Fruit fly (Drosophila melanogaster): ENCODE results near the gene CG14441.

CG14441 gene

DNA sequence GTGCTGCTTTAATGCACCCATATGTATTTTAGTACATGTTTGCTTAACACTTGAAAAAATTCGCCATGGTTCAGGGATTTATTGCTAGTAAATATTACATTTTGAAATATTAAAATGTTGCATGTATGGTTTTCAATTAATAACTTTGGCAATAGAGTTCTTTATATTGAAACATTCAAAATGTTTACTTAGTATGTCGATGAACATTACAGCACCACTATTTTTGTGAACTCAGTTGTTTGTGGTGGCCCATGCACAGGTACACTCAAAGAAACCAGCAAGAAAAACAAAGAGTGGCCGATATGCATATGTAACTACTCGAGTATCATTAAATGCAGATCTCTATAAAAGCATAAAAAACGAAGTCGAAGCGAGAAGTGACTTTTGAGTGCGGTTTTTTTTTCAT is 2.7 kb downstream of the CG14441 start (continued):
- peak; percentile 45 for TF ChIP-seq CG2202 (tag; optimal IDR thresholded peaks at IDR 0.05)
- no peak for TF ChIP-seq kay (GFP tag; optimal IDR thresholded peaks at IDR 0.05)
- no peak for TF ChIP-seq bigmax (GFP tag; optimal IDR thresholded peaks at IDR 0.05)
- TF ChIP-seq CG13287 (GFP tag; IDR thresholded peaks at IDR 0.05; ENCODE audit: partially characterized antibody) = no peak
- no peak for TF ChIP-seq unc-4 (GFP tag; IDR thresholded peaks at IDR 0.05; ENCODE audit: partially characterized antibody)
- TF ChIP-seq CG4854 (GFP tag; optimal IDR thresholded peaks at IDR 0.05) = peak; percentile 11
- TF ChIP-seq fd64A (GFP tag; optimal IDR thresholded peaks at IDR 0.05) = peak; percentile 1
- no peak for TF ChIP-seq Dll (GFP tag; IDR thresholded peaks at IDR 0.05; ENCODE audit: partially characterized antibody)
- no peak for TF ChIP-seq CG7745 (tag; optimal IDR thresholded peaks at IDR 0.05)
- TF ChIP-seq kah (GFP tag; optimal IDR thresholded peaks at IDR 0.05) = peak; percentile 52
- no peak for TF ChIP-seq CG17568 (GFP tag; optimal IDR thresholded peaks at IDR 0.05)
- peak; percentile 23 for TF ChIP-seq pnt (GFP tag; optimal IDR thresholded peaks at IDR 0.05)
- TF ChIP-seq tgo (GFP tag; IDR thresholded peaks at IDR 0.05) = peak; percentile 63
- peak; percentile 33 for TF ChIP-seq Max (GFP tag; optimal IDR thresholded peaks at IDR 0.05)
- peak; percentile 47; the same call in 1 of the 2 replicates for TF ChIP-seq Nf-YA (GFP tag; IDR thresholded peaks at IDR 0.05)
- no peak for TF ChIP-seq CG31224 (GFP tag; IDR thresholded peaks at IDR 0.05)
- TF ChIP-seq Trl (optimal IDR thresholded peaks at IDR 0.05) = no peak
- peak; percentile 37 for TF ChIP-seq Trl (GFP tag; optimal IDR thresholded peaks at IDR 0.05)
- TF ChIP-seq sc (optimal IDR thresholded peaks at IDR 0.05) = no peak
- TF ChIP-seq sc (GFP tag; optimal IDR thresholded peaks at IDR 0.05) = peak; percentile 66
- peak; percentile 63 for TF ChIP-seq lmd (GFP tag; IDR thresholded peaks at IDR 0.05)
- no peak for TF ChIP-seq Taf1 (GFP tag; IDR thresholded peaks at IDR 0.05)
- TF ChIP-seq CG7372 (GFP tag; IDR thresholded peaks at IDR 0.05) = peak; percentile 31; the same call in 1 of the 2 replicates
- TF ChIP-seq CG5180 (GFP tag; optimal IDR thresholded peaks at IDR 0.05) = peak; percentile 66
- peak; percentile 36 for TF ChIP-seq CG10462 (GFP tag; optimal IDR thresholded peaks at IDR 0.05)
- TF ChIP-seq br (optimal IDR thresholded peaks at IDR 0.05) = no peak
- 0 out of 3 replicates have a peak, but pooled peaks have one; percentile 24 for TF ChIP-seq B-H1 (GFP tag; IDR thresholded peaks at IDR 0.05)
- TF ChIP-seq E2f1 (GFP tag; IDR thresholded peaks at IDR 0.05) = 0 out of 2 replicates have a peak, but pooled peaks have one; percentile 32
- peak; percentile 32 for TF ChIP-seq Hr3 (GFP tag; optimal IDR thresholded peaks at IDR 0.05)
- peak; percentile 22 for TF ChIP-seq btn (GFP tag; optimal IDR thresholded peaks at IDR 0.05)
- peak; percentile 65 for TF ChIP-seq D19A (tag; optimal IDR thresholded peaks at IDR 0.05)
- TF ChIP-seq CG2120 (GFP tag; optimal IDR thresholded peaks at IDR 0.05) = no peak
- TF ChIP-seq Aef1 (GFP tag; IDR thresholded peaks at IDR 0.05) = peak; percentile 29; the same call in 1 of the 3 replicates
- no peak for TF ChIP-seq Dbx (GFP tag; IDR thresholded peaks at IDR 0.05)
- TF ChIP-seq slbo (GFP tag; IDR thresholded peaks at IDR 0.05) = peak; percentile 12; the same call in 1 of the 2 replicates
- TF ChIP-seq D19B (GFP tag; optimal IDR thresholded peaks at IDR 0.05) = no peak
- no peak for TF ChIP-seq Gsc (GFP tag; IDR thresholded peaks at IDR 0.05)
- peak; percentile 51; the same call in 1 of the 3 replicates for TF ChIP-seq jigr1 (GFP tag; IDR thresholded peaks at IDR 0.05)
- TF ChIP-seq CG8765 (GFP tag; IDR thresholded peaks at IDR 0.05) = no peak
- TF ChIP-seq Hand (GFP tag; optimal IDR thresholded peaks at IDR 0.05) = no peak
- TF ChIP-seq Doc3 (GFP tag; IDR thresholded peaks at IDR 0.05; ENCODE audit: partially characterized antibody) = no peak
- TF ChIP-seq Bdp1 (GFP tag; optimal IDR thresholded peaks at IDR 0.05) = no peak
- peak; percentile 17 for TF ChIP-seq Chrac-16 (GFP tag; optimal IDR thresholded peaks at IDR 0.05)
- no peak for TF ChIP-seq pzg (GFP tag; optimal IDR thresholded peaks at IDR 0.05)
- no peak for TF ChIP-seq fu2 (GFP tag; optimal IDR thresholded peaks at IDR 0.05)
- TF ChIP-seq Xbp1 (GFP tag; optimal IDR thresholded peaks at IDR 0.05) = peak; percentile 67
- no peak for TF ChIP-seq CG3065 (GFP tag; optimal IDR thresholded peaks at IDR 0.05)
- TF ChIP-seq CG12071 (GFP tag; optimal IDR thresholded peaks at IDR 0.05) = peak; percentile 52
- peak; percentile 52 for TF ChIP-seq CG13775 (GFP tag; optimal IDR thresholded peaks at IDR 0.05)
- peak; percentile 5 for TF ChIP-seq lilli (GFP tag; optimal IDR thresholded peaks at IDR 0.05)
- TF ChIP-seq rib (GFP tag; IDR thresholded peaks at IDR 0.05) = no peak
- peak; percentile 47; the same call in 1 of the 2 replicates for TF ChIP-seq ssp (GFP tag; IDR thresholded peaks at IDR 0.05)
- TF ChIP-seq E2f2 (GFP tag; IDR thresholded peaks at IDR 0.05) = peak; percentile 45; the same call in 1 of the 2 replicates

All from whole organism, embryonic.